Worm (Caenorhabditis elegans): ENCODE measurements around the gene thoc-1.

DNA sequence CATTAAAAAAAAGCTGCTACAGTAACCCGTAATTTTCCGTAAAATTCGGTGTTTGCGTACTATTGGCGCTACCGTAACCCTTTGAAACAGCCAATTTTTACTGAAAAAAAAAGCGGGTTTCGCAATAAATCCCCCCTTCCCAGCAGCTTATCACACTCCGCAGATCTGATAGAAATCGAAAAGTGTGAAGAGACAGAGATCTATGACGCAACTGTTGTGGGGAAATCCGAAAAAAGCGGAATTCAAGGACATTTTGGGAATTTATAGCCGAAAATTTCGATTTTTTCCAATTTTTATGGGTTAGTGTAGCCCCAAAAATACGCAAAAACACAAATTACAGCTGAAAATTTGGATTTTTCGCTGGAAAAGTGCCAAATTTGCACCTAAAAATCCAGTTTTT is 20.0 kb downstream of the thoc-1 start:
- TF ChIP-seq tab-1 (GFP tag; IDR thresholded peaks at IDR 0.05) = no peak
- no peak for TF ChIP-seq flt-1 (GFP tag; IDR thresholded peaks at IDR 0.05)
- no peak for TF ChIP-seq klf-2 (GFP tag; conservative IDR thresholded peaks at IDR 0.05)
- no peak for TF ChIP-seq ref-1 (GFP tag; conservative IDR thresholded peaks at IDR 0.05)
- TF ChIP-seq med-1 (GFP tag; optimal IDR thresholded peaks at IDR 0.05; ENCODE audit: insufficient read depth) = no peak
- no peak for TF ChIP-seq ztf-23 (GFP tag; IDR thresholded peaks at IDR 0.05)
- no peak for TF ChIP-seq cog-1 (tag; optimal IDR thresholded peaks at IDR 0.05)
- TF ChIP-seq ztf-29 (GFP tag; IDR thresholded peaks at IDR 0.05) = no peak
- no peak for TF ChIP-seq T22C8.4 (GFP tag; IDR thresholded peaks at IDR 0.05)
